Worm (Caenorhabditis elegans): ENCODE measurements around the gene let-4.

- TF ChIP-seq him-1 (tag; optimal IDR thresholded peaks at IDR 0.05), result no peak
- no peak for TF ChIP-seq dao-5 (tag; optimal IDR thresholded peaks at IDR 0.05)
- no peak for TF ChIP-seq W03F9.2 (tag; optimal IDR thresholded peaks at IDR 0.05)
Observed at ce11 chrX:14563818-14564217, 13.9 kb upstream of the let-4 start.

Data from whole organism, L4/young adult.